Worm (Caenorhabditis elegans) whole organism, L1 larva: ENCODE results near the gene msp-32.

Experiments
- C16A3.4 ChIP-seq: fragments of 150-350 bp; optimal IDR thresholded peaks from 2 replicates; lab custom pipeline; 2014; ENCODE audit warnings: missing biosample characterization, missing genetic modification characterization
- F16B12.6 ChIP-seq: fragments of 150-350 bp; optimal IDR thresholded peaks from 2 replicates; lab custom pipeline; 2014; ENCODE audit warnings: missing biosample characterization, missing genetic modification characterization
- alr-1 ChIP-seq: fragments of 200-800 bp; sonication (Bioruptor generic); optimal IDR thresholded peaks from 2 replicates; lab custom pipeline; 2018; ENCODE audit warnings: borderline replicate concordance, mild to moderate bottlenecking, missing genetic modification characterization, missing compliant biosample characterization
- ama-1 ChIP-seq: fragments of 150-350 bp; optimal IDR thresholded peaks from 2 replicates; lab custom pipeline; 2014
- blmp-1 ChIP-seq: fragments of 150-350 bp; optimal IDR thresholded peaks from 2 replicates; lab custom pipeline; 2014; ENCODE audit warnings: missing biosample characterization, missing genetic modification characterization
- ceh-8 ChIP-seq: fragments of 200-800 bp; sonication (Bioruptor generic); optimal IDR thresholded peaks from 2 replicates; lab custom pipeline; 2018; ENCODE audit warnings: mild to moderate bottlenecking, missing genetic modification characterization, moderate library complexity, missing compliant biosample characterization
- ces-1 ChIP-seq: fragments of 150-350 bp; optimal IDR thresholded peaks from 2 replicates; lab custom pipeline; 2014; ENCODE audit warnings: missing biosample characterization, missing genetic modification reagents, missing genetic modification characterization
- dpl-1 ChIP-seq, 3 experiments: fragments of 150-350 bp in 2 of 3; sonication (generic microtip) in 1 of 3; optimal IDR thresholded peaks; 2 replicates each; lab custom pipeline; 2014 to 2017; ENCODE audit warnings: missing biosample characterization in 3 of 3, missing genetic modification characterization in 3 of 3, missing genetic modification reagents in 3 of 3
- efl-1 ChIP-seq, 4 experiments: fragments of 150-350 bp; optimal IDR thresholded peaks in 3 of 4; peaks in 1 of 4; 1 replicate in 1 of 4; 2 replicates in 3 of 4; lab custom pipeline; 2014; ENCODE audit warnings: missing biosample characterization in 2 of 4, missing genetic modification characterization in 2 of 4, missing genetic modification reagents in 2 of 4
- elt-2 ChIP-seq: sonication (generic microtip); optimal IDR thresholded peaks from 2 replicates; lab custom pipeline; 2016; ENCODE audit warnings: missing genetic modification characterization, mild to moderate bottlenecking, inconsistent platforms, missing compliant biosample characterization, missing genetic modification reagents
- ets-5 ChIP-seq: fragments of 200-800 bp; sonication (Bioruptor generic); IDR thresholded peaks from 2 replicates; pipeline ENCODE4 v1.3.6; 2022; ENCODE audit warnings: missing genetic modification characterization, missing compliant biosample characterization
- grh-1 ChIP-seq: fragments of 200-800 bp; sonication (Bioruptor generic); IDR thresholded peaks from 2 replicates; pipeline ENCODE4 v1.3.6; 2022; ENCODE audit warnings: missing genetic modification reagents, missing genetic modification characterization, missing compliant biosample characterization
- hlh-4 ChIP-seq: sonication (generic microtip); optimal IDR thresholded peaks from 2 replicates; lab custom pipeline; 2016; ENCODE audit warnings: mild to moderate bottlenecking, missing genetic modification characterization, missing compliant biosample characterization
- irx-1 ChIP-seq: sonication (generic microtip); optimal IDR thresholded peaks from 2 replicates; lab custom pipeline; 2016; ENCODE audit warnings: missing genetic modification characterization, missing compliant biosample characterization
- jun-1 ChIP-seq: fragments of 150-350 bp; optimal IDR thresholded peaks from 2 replicates; lab custom pipeline; 2014; ENCODE audit warnings: missing biosample characterization, missing genetic modification reagents, missing genetic modification characterization
- lin-35 ChIP-seq, 2 experiments: fragments of 150-350 bp; optimal IDR thresholded peaks; 2 replicates each; lab custom pipeline; 2014; ENCODE audit warnings: missing biosample characterization in 2 of 2, missing genetic modification characterization in 2 of 2, missing genetic modification reagents in 2 of 2
- lin-39 ChIP-seq: fragments of 150-350 bp; optimal IDR thresholded peaks from 2 replicates; lab custom pipeline; 2014; ENCODE audit warnings: missing biosample characterization, missing genetic modification reagents, missing genetic modification characterization
- lsy-2 ChIP-seq, 2 experiments: fragments of 150-350 bp; optimal IDR thresholded peaks; 2 replicates each; lab custom pipeline; 2014; ENCODE audit warnings: missing biosample characterization in 2 of 2, missing genetic modification characterization in 2 of 2
- mdl-1 ChIP-seq, 2 experiments: fragments of 150-350 bp; optimal IDR thresholded peaks; 2 replicates each; lab custom pipeline; 2014 to 2017; ENCODE audit warnings: missing biosample characterization in 2 of 2, missing genetic modification characterization in 2 of 2, inconsistent platforms in 1 of 2
- mef-2 ChIP-seq: fragments of 150-350 bp; optimal IDR thresholded peaks from 2 replicates; lab custom pipeline; 2014; ENCODE audit warnings: missing biosample characterization, missing genetic modification characterization
- nhr-20 ChIP-seq: sonication (generic microtip); optimal IDR thresholded peaks from 2 replicates; lab custom pipeline; 2016; ENCODE audit warnings: mild to moderate bottlenecking, missing genetic modification characterization, missing compliant biosample characterization
- nhr-28 ChIP-seq: fragments of 150-350 bp; optimal IDR thresholded peaks from 2 replicates; lab custom pipeline; 2014; ENCODE audit warnings: missing biosample characterization, missing genetic modification characterization
- nhr-71 ChIP-seq: sonication (generic microtip); optimal IDR thresholded peaks from 2 replicates; lab custom pipeline; 2016; ENCODE audit warnings: mild to moderate bottlenecking, missing genetic modification characterization, moderate library complexity, missing compliant biosample characterization
- nhr-76 ChIP-seq: sonication (generic microtip); optimal IDR thresholded peaks from 2 replicates; lab custom pipeline; 2017; ENCODE audit warnings: missing biosample characterization, missing genetic modification characterization
- nhr-85 ChIP-seq: sonication (generic microtip); peaks from one replicate; lab custom pipeline; 2016; ENCODE audit warnings: missing genetic modification characterization, inconsistent platforms, missing compliant biosample characterization
- nhr-90 ChIP-seq: sonication (generic microtip); optimal IDR thresholded peaks from 2 replicates; lab custom pipeline; 2016; ENCODE audit warnings: mild to moderate bottlenecking, missing genetic modification characterization, missing compliant biosample characterization; ENCODE audit not compliant: poor library complexity
- pag-3 ChIP-seq: sonication (generic microtip); optimal IDR thresholded peaks from 2 replicates; lab custom pipeline; 2017; ENCODE audit warnings: missing genetic modification characterization, mild to moderate bottlenecking, missing compliant biosample characterization, antibody characterized with exemption, borderline replicate concordance; ENCODE audit not compliant: insufficient read depth
- pax-3 ChIP-seq: fragments of 200-800 bp; sonication (Bioruptor generic); optimal IDR thresholded peaks from 2 replicates; lab custom pipeline; 2018; ENCODE audit warnings: mild to moderate bottlenecking, missing genetic modification characterization, moderate library complexity, missing compliant biosample characterization
- pqm-1 ChIP-seq: sonication (generic microtip); optimal IDR thresholded peaks from 3 replicates; lab custom pipeline; 2017; ENCODE audit warnings: missing biosample characterization, missing genetic modification characterization
- snu-23 ChIP-seq: sonication (generic microtip); optimal IDR thresholded peaks from 2 replicates; lab custom pipeline; 2016; ENCODE audit warnings: missing genetic modification characterization, missing compliant biosample characterization
- sup-37 ChIP-seq: fragments of 200-800 bp; sonication (Bioruptor generic); optimal IDR thresholded peaks from 2 replicates; lab custom pipeline; 2018; ENCODE audit warnings: mild to moderate bottlenecking, missing genetic modification characterization, missing compliant biosample characterization
- tlp-1 ChIP-seq: fragments of 150-350 bp; optimal IDR thresholded peaks from 2 replicates; lab custom pipeline; 2014; ENCODE audit warnings: missing biosample characterization, missing genetic modification characterization
- unc-86 ChIP-seq: sonication (generic microtip); optimal IDR thresholded peaks from 2 replicates; lab custom pipeline; 2016; ENCODE audit warnings: missing genetic modification characterization, missing compliant biosample characterization
- unc-98 ChIP-seq: fragments of 200-800 bp; sonication (Bioruptor generic); IDR thresholded peaks from 2 replicates; pipeline ENCODE4 v1.3.6; 2022; ENCODE audit warnings: missing genetic modification characterization, missing compliant biosample characterization
- xbp-1 ChIP-seq: sonication (generic microtip); optimal IDR thresholded peaks from 2 replicates; lab custom pipeline; 2016; ENCODE audit warnings: missing genetic modification characterization, missing compliant biosample characterization
- ztf-11 ChIP-seq, 2 experiments: sonication (generic microtip); optimal IDR thresholded peaks; 2 replicates each; lab custom pipeline; 2016 to 2017; ENCODE audit warnings: missing genetic modification characterization in 2 of 2, missing biosample characterization in 1 of 2, missing compliant biosample characterization in 1 of 2

The msp-32 gene

DNA sequence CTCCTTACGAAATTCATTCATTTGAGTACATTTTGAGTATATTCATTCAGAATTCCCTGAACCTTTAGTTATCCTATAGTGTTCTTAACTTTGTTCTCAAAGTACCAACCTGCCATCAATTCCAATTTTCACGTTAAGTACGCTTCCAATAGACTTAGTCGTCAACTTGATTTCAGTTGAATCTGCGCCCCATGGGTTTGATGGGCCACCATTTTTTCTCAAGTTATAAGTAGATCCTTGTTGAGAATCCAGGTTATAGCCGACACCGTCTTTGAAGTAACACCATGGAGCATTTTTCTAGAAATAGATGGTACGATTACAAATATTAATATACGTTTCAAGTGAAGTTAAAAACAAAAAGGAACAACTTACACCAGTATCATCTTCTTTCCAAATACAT, 26.1 kb downstream of the msp-32 start:
- TF ChIP-seq tlp-1 (tag; lab: Kevin White, UChicago): no peak

- TF ChIP-seq irx-1 (tag; lab: Kevin White, UChicago): no peak
- TF ChIP-seq nhr-90 (tag; lab: Kevin White, UChicago): peak; percentile 51
- no peak for TF ChIP-seq pag-3 (tag; lab: Kevin White, UChicago)
- TF ChIP-seq unc-86 (tag; lab: Kevin White, UChicago): no peak
- peak; percentile 36 for TF ChIP-seq nhr-71 (tag; lab: Kevin White, UChicago)
- no peak for TF ChIP-seq sup-37 (GFP tag; lab: Kevin White, UChicago)
- TF ChIP-seq nhr-28 (tag; lab: Kevin White, UChicago): no peak
- no peak for TF ChIP-seq efl-1 (optimal IDR thresholded peaks at IDR 0.05; lab: Kevin White, UChicago)
- peak in 1 of 2 experiments; percentile 85 for TF ChIP-seq efl-1 (GFP tag; optimal IDR thresholded peaks at IDR 0.05 in 1 of 2; lab: Kevin White, UChicago)
- no peak for TF ChIP-seq ets-5 (GFP tag; lab: Robert Waterston, UW)
- no peak for TF ChIP-seq lin-39 (tag; lab: Kevin White, UChicago)
- TF ChIP-seq pax-3: peak; percentile 13
- TF ChIP-seq nhr-20 (tag; lab: Kevin White, UChicago): peak; percentile 37
- TF ChIP-seq unc-98 (GFP tag; lab: Robert Waterston, UW): no peak
- TF ChIP-seq F16B12.6 (tag; lab: Kevin White, UChicago): no peak
- TF ChIP-seq elt-2 (tag; lab: Kevin White, UChicago): peak; percentile 100
- TF ChIP-seq nhr-85: no peak
- TF ChIP-seq lsy-2 (tag; optimal IDR thresholded peaks at IDR 0.05; lab: Kevin White, UChicago): no peak
- peak in 1 of 2 experiments; percentile 74 for TF ChIP-seq mdl-1 (tag; optimal IDR thresholded peaks at IDR 0.05; lab: Kevin White, UChicago)
- TF ChIP-seq alr-1 (tag; lab: Kevin White, UChicago): no peak
- TF ChIP-seq snu-23 (GFP tag; lab: Kevin White, UChicago): no peak
- TF ChIP-seq ceh-8 (GFP tag; lab: Kevin White, UChicago): no peak
- peak in 1 of 2 experiments; percentile 60 for TF ChIP-seq lin-35 (GFP tag; optimal IDR thresholded peaks at IDR 0.05; lab: Kevin White, UChicago)
- TF ChIP-seq pqm-1 (tag; lab: Kevin White, UChicago): peak; percentile 67
- TF ChIP-seq jun-1 (tag; lab: Kevin White, UChicago): peak; percentile 19
- TF ChIP-seq blmp-1 (tag; lab: Kevin White, UChicago): no peak
- TF ChIP-seq ama-1 (lab: Kevin White, UChicago): no peak
- TF ChIP-seq grh-1 (GFP tag; lab: Robert Waterston, UW): no peak
Measured at ce11 chrII:4925198-4925764, 26.7 kb downstream of the msp-32 start, which contains the start of gene aagr-2. Gene aagr-2, minus strand, starts transcription at chrII:4925248.

ce11 chrII:4931286-4931685, 32.7 kb downstream of the msp-32 start:
- TF ChIP-seq nhr-90 (tag; lab: Kevin White, UChicago) (no peak), mef-2 (tag; lab: Kevin White, UChicago) (no peak), grh-1 (GFP tag; lab: Robert Waterston, UW) (no peak), dpl-1 (GFP tag; optimal IDR thresholded peaks at IDR 0.05; lab: Kevin White, UChicago) (no peak), nhr-76 (tag; lab: Kevin White, UChicago) (no peak), snu-23 (GFP tag; lab: Kevin White, UChicago) (no peak), hlh-4 (tag; lab: Kevin White, UChicago) (no peak), alr-1 (tag; lab: Kevin White, UChicago) (no peak), elt-2 (tag; lab: Kevin White, UChicago) (no peak), ces-1 (GFP tag; lab: Kevin White, UChicago) (no peak), C16A3.4 (tag; lab: Kevin White, UChicago) (no peak), xbp-1 (tag; lab: Kevin White, UChicago) (no peak), ztf-11 (tag; optimal IDR thresholded peaks at IDR 0.05; lab: Kevin White, UChicago) (no peak)
